Worm (Caenorhabditis elegans): ENCODE results near the gene B0513.90.

The B0513.90 gene

ce11 chrIV:13912929-13913328 is 46.1 kb downstream of the B0513.90 start, which contains the start of gene Y37A1A.2:
Gene Y37A1A.2 (minus strand): TSS chrIV:13913029.
- TF ChIP-seq ceh-16 (tag; optimal IDR thresholded peaks at IDR 0.05) (no peak), ztf-11 (tag; optimal IDR thresholded peaks at IDR 0.05) (no peak), daf-12 (tag; optimal IDR thresholded peaks at IDR 0.05) (no peak), zag-1 (tag; optimal IDR thresholded peaks at IDR 0.05) (no peak), fos-1 (tag; optimal IDR thresholded peaks at IDR 0.05) (no peak), egl-27 (tag; optimal IDR thresholded peaks at IDR 0.05) (no peak), lin-15B (tag; optimal IDR thresholded peaks at IDR 0.05) (no peak), nhr-12 (tag; optimal IDR thresholded peaks at IDR 0.05) (no peak), ZK546.5 (tag; optimal IDR thresholded peaks at IDR 0.05) (no peak), pqm-1 (tag; optimal IDR thresholded peaks at IDR 0.05) (no peak), nhr-11 (tag; optimal IDR thresholded peaks at IDR 0.05) (no peak), jun-1 (tag; optimal IDR thresholded peaks at IDR 0.05) (no peak), hmg-11 (tag; optimal IDR thresholded peaks at IDR 0.05) (no peak), mml-1 (tag; optimal IDR thresholded peaks at IDR 0.05) (no peak), snpc-4 (tag; optimal IDR thresholded peaks at IDR 0.05) (no peak), fkh-10 (GFP tag; optimal IDR thresholded peaks at IDR 0.05) (no peak), ceh-82 (tag; optimal IDR thresholded peaks at IDR 0.05) (no peak), aly-2 (tag; optimal IDR thresholded peaks at IDR 0.05) (no peak)
